Fruit fly (Drosophila melanogaster) Kc167 (cell line): ENCODE measurements around the gene CG1146.

Experiments
- Myc ChIP-seq: fragments of >200 bp; optimal IDR thresholded peaks from 2 replicates; lab custom pipeline; 2017; ENCODE audit warnings: missing external identifiers
- Sin3A ChIP-seq: fragments of >200 bp; optimal IDR thresholded peaks from 2 replicates; lab custom pipeline; 2018; ENCODE audit warnings: missing external identifiers
- h ChIP-seq: fragments of >200 bp; optimal IDR thresholded peaks from 3 replicates; lab custom pipeline; 2018; ENCODE audit warnings: missing external identifiers
- insv ChIP-seq: fragments of >200 bp; optimal IDR thresholded peaks from 3 replicates; lab custom pipeline; 2018; ENCODE audit warnings: missing external identifiers
- psq ChIP-seq: fragments of >200 bp; optimal IDR thresholded peaks from 2 replicates; lab custom pipeline; 2017; ENCODE audit warnings: missing external identifiers
- ttk ChIP-seq: sonication (Bioruptor generic); optimal IDR thresholded peaks from 2 replicates; lab custom pipeline; 2017; ENCODE audit warnings: missing external identifiers

Gene CG1146

DNA sequence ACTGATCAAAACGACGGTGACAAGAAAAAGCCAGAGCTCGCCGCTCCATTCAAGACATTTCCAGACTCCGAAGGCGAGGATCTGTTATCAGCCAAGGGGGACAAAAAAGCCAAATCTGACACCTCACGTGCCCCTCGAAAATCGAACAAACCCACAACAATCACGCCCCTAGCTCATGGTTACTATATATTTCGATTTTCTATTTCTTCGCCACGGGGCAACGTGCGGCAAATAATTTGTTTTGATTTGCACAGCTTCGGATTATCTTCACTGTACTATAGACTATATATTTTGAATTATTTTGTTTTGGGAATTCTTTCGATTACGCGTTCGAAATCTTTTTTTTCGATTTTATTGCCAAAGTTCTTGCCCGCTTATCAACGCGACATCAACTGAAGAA lies 41.5 kb downstream of the CG1146 start:
- TF ChIP-seq insv (lab: Kevin White, UChicago) (no peak), ttk (lab: Kevin White, UChicago) (no peak), psq (no peak), h (no peak), Sin3A (lab: Kevin White, UChicago) (no peak), Myc (lab: Kevin White, UChicago) (no peak)

DNA sequence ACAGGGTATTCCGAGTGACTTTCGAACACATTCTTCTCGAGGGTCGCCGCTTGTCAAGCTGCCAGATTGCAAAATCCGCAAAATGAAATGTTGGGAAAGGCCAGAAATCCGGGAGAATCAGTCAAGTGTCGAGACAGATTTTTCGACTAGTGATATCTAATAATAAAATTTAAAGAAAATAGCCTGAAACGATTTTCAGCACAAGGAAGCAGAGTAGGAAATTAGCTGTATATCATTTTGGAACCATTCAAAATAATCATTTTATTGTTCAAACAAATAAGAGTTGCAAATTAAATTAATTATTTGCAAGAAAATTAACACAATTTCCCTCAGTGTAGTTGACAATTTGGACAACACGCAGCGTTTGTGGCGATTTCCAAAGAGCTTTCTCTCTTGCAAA lies 42.0 kb downstream of the CG1146 start:
- TF ChIP-seq insv (lab: Kevin White, UChicago): no peak
- no peak for TF ChIP-seq Sin3A (lab: Kevin White, UChicago)
- TF ChIP-seq psq: no peak
- no peak for TF ChIP-seq ttk (lab: Kevin White, UChicago)
- TF ChIP-seq h: no peak
- no peak for TF ChIP-seq Myc (lab: Kevin White, UChicago)

DNA sequence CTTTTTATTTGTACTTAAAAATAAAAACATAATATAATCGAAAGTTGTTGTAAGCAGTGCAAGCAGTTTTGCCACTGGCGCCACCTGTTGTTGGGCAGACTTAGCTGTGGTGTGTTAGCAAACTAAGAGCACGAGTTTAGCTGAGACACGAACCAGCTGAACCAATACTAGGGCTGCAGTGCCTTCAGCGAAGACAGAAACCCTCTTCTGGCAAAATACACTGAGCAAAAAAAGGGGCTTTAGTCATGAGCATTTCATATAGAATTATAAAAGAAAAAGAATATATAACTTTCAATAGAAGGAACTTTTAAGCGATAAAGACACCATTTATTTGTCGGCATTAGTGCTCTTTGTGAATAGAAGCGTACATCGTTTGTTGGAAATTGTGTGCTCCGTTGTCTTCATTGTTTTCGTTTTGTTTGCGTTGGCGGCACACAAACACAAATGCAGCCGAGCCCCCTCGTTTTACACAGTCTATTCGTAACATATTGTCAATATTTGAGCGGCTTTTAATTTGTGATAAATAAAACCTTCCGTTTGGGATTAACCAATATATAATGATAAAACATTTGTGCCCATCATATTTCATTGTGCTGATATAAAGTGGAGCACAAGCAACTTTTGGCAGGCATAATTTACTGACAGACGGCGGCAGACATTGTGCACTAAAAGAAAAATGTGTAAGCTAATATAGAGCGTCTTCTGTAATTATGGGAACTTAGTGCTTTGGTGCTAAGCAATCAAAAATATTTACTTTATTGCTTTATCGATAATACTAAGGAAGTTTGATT lies 43.0 kb downstream of the CG1146 start:
- no peak for TF ChIP-seq ttk (lab: Kevin White, UChicago)
- peak; percentile 96 for TF ChIP-seq h

DNA sequence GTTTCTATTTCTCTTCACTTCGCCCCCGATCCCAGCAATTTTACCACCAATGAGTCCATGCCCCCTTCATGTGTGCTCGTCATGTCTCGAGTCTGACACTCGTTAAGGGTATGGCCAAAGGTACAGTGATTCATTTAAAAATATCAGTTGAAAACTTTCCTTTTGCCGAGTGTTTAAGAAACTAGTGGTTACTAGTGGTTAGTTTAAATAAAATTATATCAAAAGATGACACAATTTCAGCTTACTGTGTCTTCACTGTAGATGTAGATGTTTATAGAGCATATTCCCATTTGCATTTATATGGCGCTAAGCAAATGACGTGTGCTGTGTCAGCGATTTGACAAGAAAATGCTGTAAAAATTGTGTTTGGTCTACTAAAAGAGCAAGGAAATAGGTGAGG lies 43.8 kb downstream of the CG1146 start:
- TF ChIP-seq Sin3A (lab: Kevin White, UChicago): no peak
- no peak for TF ChIP-seq ttk (lab: Kevin White, UChicago)
- TF ChIP-seq psq: no peak
- no peak for TF ChIP-seq insv (lab: Kevin White, UChicago)
- no peak for TF ChIP-seq Myc (lab: Kevin White, UChicago)

DNA sequence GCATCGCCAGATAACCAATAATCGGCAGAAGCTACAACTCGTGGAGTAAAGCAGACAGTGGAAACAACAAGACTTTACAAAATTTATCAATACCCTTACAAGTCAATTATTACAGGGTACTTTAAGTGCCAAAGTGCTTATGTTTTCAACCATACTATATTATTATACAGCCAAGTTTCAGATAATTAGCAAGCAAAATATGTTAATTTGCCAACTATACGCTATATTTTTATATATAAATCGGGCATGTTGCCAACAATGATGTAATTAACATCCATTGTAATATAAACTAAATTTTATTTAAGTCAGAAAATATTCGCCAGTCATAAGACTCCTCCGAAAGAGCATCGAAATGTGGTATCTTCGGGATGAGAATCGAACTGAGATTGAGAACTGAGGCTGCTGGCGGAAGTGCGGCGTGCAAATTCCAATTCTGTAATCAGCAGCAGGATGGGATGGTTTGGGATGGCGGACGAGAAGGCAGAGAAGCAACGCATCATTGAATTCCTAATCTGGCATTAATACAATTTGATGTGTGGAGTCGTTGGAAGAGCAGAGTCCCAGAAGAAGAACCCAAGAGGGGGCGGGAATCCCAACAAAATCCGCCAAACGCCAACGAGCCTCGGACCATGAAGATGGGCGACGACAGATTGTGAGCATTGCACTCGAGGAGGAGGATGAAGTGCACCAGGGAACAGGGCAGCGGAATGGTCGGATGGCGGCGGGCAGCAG lies 44.6 kb downstream of the CG1146 start:
- TF ChIP-seq psq: no peak
- no peak for TF ChIP-seq ttk (lab: Kevin White, UChicago)
- TF ChIP-seq h: no peak
- TF ChIP-seq Sin3A (lab: Kevin White, UChicago): no peak
- TF ChIP-seq Myc (lab: Kevin White, UChicago): no peak
- TF ChIP-seq insv (lab: Kevin White, UChicago): no peak

DNA sequence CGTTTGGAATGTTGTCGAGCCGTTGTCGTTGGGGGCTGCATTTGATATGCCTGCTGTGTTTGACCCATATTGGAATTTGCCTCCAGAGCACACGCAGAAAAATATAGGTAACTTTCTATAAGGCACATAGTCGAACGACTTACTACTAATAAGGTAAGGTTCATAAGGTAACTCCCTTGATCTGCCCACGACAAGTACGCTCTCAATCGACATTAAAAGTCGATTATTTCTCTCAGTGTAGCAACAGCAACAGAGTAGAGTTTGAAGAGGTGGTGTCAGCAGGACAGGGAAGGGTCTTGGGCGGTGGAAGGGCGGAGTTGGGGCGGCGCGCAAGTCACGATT lies 45.1 kb downstream of the CG1146 start:
- TF ChIP-seq psq: no peak
- TF ChIP-seq ttk (lab: Kevin White, UChicago): no peak
- TF ChIP-seq h: no peak
- no peak for TF ChIP-seq Sin3A (lab: Kevin White, UChicago)
- no peak for TF ChIP-seq Myc (lab: Kevin White, UChicago)
- no peak for TF ChIP-seq insv (lab: Kevin White, UChicago)

DNA sequence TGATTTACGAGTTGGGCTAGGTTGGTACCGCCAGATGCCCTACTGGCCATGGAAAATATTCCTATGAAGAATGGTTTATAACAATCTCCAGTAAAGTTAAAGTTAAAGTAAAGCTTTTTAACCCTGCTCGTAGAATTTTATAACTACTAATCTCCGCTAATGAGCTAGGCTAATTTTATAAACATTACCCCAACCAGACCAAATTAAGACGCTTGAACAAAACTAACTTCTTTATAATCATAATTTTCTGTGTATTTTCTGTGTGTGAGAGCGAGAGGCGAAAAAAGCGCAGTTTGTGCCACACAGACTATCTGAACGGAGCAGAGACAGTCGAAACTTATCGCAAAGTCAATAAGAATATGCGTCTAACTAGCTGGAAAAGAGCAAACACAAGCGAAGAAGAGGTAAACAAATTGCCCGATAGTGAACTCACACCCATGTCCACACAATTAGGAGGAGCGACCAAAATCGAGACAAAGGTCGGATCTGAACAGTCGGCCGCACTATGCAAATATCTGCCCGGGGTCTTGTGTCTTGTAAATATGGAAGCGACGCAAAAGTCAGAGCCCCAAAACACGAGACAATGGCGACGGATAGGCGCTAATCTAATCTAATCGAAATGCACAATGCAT lies 48.5 kb downstream of the CG1146 start:
- TF ChIP-seq insv (lab: Kevin White, UChicago): no peak
- no peak for TF ChIP-seq ttk (lab: Kevin White, UChicago)
- TF ChIP-seq h: no peak
- no peak for TF ChIP-seq Myc (lab: Kevin White, UChicago)
- no peak for TF ChIP-seq Sin3A (lab: Kevin White, UChicago)
- TF ChIP-seq psq: no peak

DNA sequence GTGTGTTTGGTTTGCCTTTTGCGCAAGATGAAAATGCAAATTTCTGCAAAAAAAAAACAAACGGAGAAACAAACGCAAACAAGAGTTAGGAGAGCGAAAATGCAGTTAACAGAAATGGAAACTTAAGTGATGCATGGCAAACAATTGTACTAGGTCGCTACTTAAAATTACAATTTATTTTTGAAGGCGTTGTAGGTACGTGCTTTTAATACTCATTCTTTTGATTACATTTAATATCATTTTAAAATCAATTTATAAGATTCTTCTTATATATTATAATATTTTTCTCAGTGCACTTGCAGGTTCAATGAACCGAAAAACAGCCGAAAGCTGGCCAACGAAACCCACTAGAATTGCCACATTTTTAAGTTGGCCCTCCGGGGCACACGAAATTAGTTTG lies 52.8 kb downstream of the CG1146 start:
- no peak for TF ChIP-seq h
- TF ChIP-seq Myc (lab: Kevin White, UChicago): no peak
- no peak for TF ChIP-seq psq
- no peak for TF ChIP-seq insv (lab: Kevin White, UChicago)
- TF ChIP-seq Sin3A (lab: Kevin White, UChicago): no peak
- TF ChIP-seq ttk (lab: Kevin White, UChicago): no peak
